Fruit fly (Drosophila melanogaster): ENCODE measurements around the gene rsh.
A peak's percentile ranks its signal among the peaks of the same experiment; 100 is the strongest.

Gene rsh

DNA sequence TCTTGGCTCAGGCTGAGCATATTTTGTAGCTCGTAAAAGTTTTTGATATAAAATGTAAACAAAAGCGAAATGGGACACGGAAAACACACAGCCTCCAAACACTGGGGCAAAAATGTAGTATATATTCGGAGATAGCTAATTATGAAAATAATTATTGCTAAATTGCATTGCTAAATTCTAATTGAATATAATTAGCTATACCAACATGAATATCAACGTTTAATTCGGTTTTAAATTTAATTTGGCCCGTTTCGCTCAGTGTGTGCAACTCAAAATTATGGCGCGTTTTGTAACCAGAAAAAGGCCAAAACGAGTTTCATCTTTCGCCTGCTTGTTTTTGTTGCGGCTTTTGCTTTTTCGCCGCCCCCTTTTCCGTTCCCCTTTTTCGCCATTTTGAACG, 35.4 kb downstream of the rsh start:
- peak; percentile 2 for TF ChIP-seq sv (GFP tag; optimal IDR thresholded peaks at IDR 0.05)
- TF ChIP-seq h (GFP tag; optimal IDR thresholded peaks at IDR 0.05) = no peak
- TF ChIP-seq Jra (GFP tag; optimal IDR thresholded peaks at IDR 0.05) = no peak
- no peak for TF ChIP-seq lola (GFP tag; optimal IDR thresholded peaks at IDR 0.05)
- TF ChIP-seq dmrt93B (GFP tag; optimal IDR thresholded peaks at IDR 0.05) = no peak
- no peak for TF ChIP-seq rgr (GFP tag; optimal IDR thresholded peaks at IDR 0.05)
- no peak for TF ChIP-seq Myc (optimal IDR thresholded peaks at IDR 0.05)

DNA sequence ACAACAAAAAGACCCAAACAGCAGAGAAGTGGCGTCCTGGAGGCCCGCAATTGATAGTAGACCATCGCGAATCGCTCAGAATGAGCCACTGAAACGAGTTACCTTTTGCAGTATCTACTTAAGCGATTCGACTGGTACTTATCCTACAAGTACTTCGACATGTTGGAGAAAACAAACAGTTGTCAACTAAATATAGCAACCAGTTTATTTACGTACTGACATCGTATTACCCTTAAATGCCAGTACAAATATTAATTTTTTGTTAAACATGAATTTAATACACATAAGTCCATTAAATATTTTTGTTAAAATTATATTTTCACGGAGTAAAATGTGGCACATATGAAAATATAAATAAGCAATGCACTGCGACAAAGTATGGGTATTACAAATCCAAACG, 66.8 kb downstream of the rsh start, which contains the start of gene CG12715:
CG12715 (minus strand) TSS at position 101 of the 400 bp plus-strand sequence.
- TF ChIP-seq CG9705 (GFP tag; optimal IDR thresholded peaks at IDR 0.05) (no peak), tai (GFP tag; optimal IDR thresholded peaks at IDR 0.05) (no peak), pan (optimal IDR thresholded peaks at IDR 0.05) (no peak), dmrt93B (GFP tag; optimal IDR thresholded peaks at IDR 0.05) (no peak), Hr78 (GFP tag; optimal IDR thresholded peaks at IDR 0.05) (no peak), sv (GFP tag; optimal IDR thresholded peaks at IDR 0.05) (no peak), ey (GFP tag; optimal IDR thresholded peaks at IDR 0.05) (no peak), HLH106 (tag; optimal IDR thresholded peaks at IDR 0.05) (no peak), OdsH (GFP tag; optimal IDR thresholded peaks at IDR 0.05) (no peak), Dif (GFP tag; optimal IDR thresholded peaks at IDR 0.05; ENCODE audit: partially characterized antibody) (no peak), dl (GFP tag; optimal IDR thresholded peaks at IDR 0.05; ENCODE audit: insufficient read depth in 1 of 2, partially characterized antibody in 2 of 2) (no peak)

DNA sequence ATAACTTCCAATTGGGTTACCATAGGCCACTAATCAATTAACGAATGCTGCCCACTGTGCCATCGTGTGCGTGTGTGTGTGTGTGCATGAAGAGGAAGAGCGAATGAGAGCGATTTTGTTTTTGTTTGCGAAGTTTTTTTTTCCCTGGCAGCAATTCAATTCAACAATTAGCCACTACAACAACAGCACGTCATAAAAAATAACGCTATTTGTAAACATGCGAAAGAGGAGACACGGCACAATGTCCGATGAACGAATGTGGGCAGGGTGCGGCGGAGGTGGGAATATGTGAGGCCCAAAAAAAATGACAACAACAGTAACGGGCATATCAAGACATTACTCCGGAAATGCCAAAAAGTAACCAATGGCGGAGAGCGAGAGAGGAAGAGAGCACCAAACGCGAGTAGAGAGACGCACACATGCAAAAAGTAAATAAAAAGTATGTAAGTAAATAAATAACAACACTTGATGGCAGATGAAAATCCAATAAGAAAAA, 99.0 kb downstream of the rsh start:
- TF ChIP-seq sage (GFP tag; optimal IDR thresholded peaks at IDR 0.05) = peak; percentile 2
- TF ChIP-seq Rel (GFP tag; optimal IDR thresholded peaks at IDR 0.05) = no peak
- TF ChIP-seq Rel (tag; optimal IDR thresholded peaks at IDR 0.05) = peak; percentile 30
- TF ChIP-seq N (GFP tag; optimal IDR thresholded peaks at IDR 0.05) = no peak
- no peak for TF ChIP-seq usp (GFP tag; optimal IDR thresholded peaks at IDR 0.05)
- TF ChIP-seq Sp1 (GFP tag; optimal IDR thresholded peaks at IDR 0.05) = peak; percentile 53
- TF ChIP-seq h (GFP tag; optimal IDR thresholded peaks at IDR 0.05) = peak; percentile 23
- TF ChIP-seq Jra (GFP tag; optimal IDR thresholded peaks at IDR 0.05) = no peak
- TF ChIP-seq HLH106 (tag; optimal IDR thresholded peaks at IDR 0.05) = peak; percentile 8
- no peak for TF ChIP-seq brk (GFP tag; optimal IDR thresholded peaks at IDR 0.05)
- TF ChIP-seq dl (GFP tag; optimal IDR thresholded peaks at IDR 0.05; ENCODE audit: insufficient read depth in 1 of 2, partially characterized antibody in 2 of 2) = peak in 1 of 2 experiments; percentile 38
- no peak for TF ChIP-seq GATAd (GFP tag; optimal IDR thresholded peaks at IDR 0.05)
- TF ChIP-seq jim (GFP tag; optimal IDR thresholded peaks at IDR 0.05) = peak; percentile 29
- TF ChIP-seq Hnf4 (GFP tag; optimal IDR thresholded peaks at IDR 0.05) = peak; percentile 30
- TF ChIP-seq psq (GFP tag; optimal IDR thresholded peaks at IDR 0.05) = peak; percentile 91
- TF ChIP-seq Dfd (GFP tag; optimal IDR thresholded peaks at IDR 0.05) = peak; percentile 48
- TF ChIP-seq Myc (optimal IDR thresholded peaks at IDR 0.05) = no peak
- TF ChIP-seq fru (GFP tag; optimal IDR thresholded peaks at IDR 0.05) = peak; percentile 83

DNA sequence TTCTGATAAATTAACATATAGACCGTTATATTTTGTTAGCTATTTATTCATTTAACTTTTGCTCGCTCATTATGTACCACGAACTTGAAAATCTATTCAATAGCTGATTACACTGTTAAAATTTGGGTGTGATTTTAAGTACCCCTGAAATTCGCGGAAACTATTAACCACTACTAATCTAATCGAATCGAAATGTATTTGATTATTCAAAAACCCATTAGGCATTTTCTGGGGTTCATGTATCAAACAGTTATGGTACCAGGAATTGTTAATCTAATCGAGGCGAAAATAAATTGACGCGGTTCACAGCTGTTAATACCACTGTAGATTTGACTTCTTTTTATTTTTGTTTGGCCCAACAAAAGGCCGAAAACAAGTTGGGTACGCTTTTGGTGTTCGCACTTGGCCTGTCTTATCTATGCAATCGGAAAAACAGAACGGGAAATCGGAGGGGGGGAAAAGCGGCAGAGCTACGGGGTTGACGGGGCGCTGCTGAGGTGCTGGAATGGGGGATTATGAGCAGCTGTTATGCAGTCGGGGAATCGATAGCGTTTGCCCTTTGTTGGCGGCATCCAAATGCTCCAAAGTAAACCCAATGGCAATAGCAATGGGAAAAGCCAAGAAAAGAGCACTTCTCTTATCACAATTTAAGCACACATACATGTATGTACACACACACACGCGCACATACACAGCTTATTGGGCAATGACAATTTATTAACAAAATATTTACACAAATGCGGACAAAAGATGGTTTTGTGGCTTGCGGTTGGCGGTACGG, 99.8 kb downstream of the rsh start:
- peak in 1 of 2 experiments; percentile 0 for TF ChIP-seq foxo (GFP tag; optimal IDR thresholded peaks at IDR 0.05)
- TF ChIP-seq Hr78 (GFP tag; optimal IDR thresholded peaks at IDR 0.05) = no peak
- TF ChIP-seq sv (GFP tag; optimal IDR thresholded peaks at IDR 0.05) = peak; percentile 18

DNA sequence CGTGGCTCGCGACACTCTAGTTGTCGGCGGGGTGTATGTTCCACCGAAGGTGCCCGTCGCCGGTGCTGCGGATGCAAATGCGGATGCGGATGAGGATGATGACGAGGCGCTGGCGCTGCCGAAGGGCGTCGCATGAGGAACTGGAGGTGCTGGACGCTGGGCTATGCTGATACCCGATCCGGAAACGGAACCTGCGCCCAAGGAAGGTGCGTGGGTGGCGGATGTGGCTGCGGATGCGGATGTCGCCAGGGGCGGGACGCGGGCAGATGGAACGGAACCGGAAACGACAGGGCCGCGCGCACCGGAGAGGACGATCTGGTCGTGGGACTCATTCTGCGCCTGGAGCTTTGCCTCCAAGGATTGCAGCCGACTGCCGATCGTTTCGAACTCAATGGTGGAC, 101.0 kb downstream of the rsh start:
- TF ChIP-seq rgr (GFP tag; optimal IDR thresholded peaks at IDR 0.05) = no peak
- no peak for TF ChIP-seq Dfd (GFP tag; optimal IDR thresholded peaks at IDR 0.05)
- no peak for TF ChIP-seq dl (GFP tag; optimal IDR thresholded peaks at IDR 0.05; ENCODE audit: insufficient read depth in 1 of 2, partially characterized antibody in 2 of 2)
- no peak for TF ChIP-seq sv (GFP tag; optimal IDR thresholded peaks at IDR 0.05)
- TF ChIP-seq Hr83 (GFP tag; optimal IDR thresholded peaks at IDR 0.05; ENCODE audit: poor library complexity, severe bottlenecking) = no peak
- TF ChIP-seq foxo (GFP tag; optimal IDR thresholded peaks at IDR 0.05) = no peak
- no peak for TF ChIP-seq Rel (GFP tag; optimal IDR thresholded peaks at IDR 0.05)
- no peak for TF ChIP-seq Rel (tag; optimal IDR thresholded peaks at IDR 0.05)
- TF ChIP-seq CG32264 (GFP tag; optimal IDR thresholded peaks at IDR 0.05) = no peak
- no peak for TF ChIP-seq Hnf4 (GFP tag; optimal IDR thresholded peaks at IDR 0.05)
- TF ChIP-seq dsf (GFP tag; optimal IDR thresholded peaks at IDR 0.05; ENCODE audit: borderline replicate concordance) = no peak
- no peak for TF ChIP-seq usp (GFP tag; optimal IDR thresholded peaks at IDR 0.05)
- no peak for TF ChIP-seq Myc (optimal IDR thresholded peaks at IDR 0.05)
- TF ChIP-seq brk (GFP tag; optimal IDR thresholded peaks at IDR 0.05) = no peak
- no peak for TF ChIP-seq N (GFP tag; optimal IDR thresholded peaks at IDR 0.05)
- TF ChIP-seq Vsx2 (GFP tag; optimal IDR thresholded peaks at IDR 0.05; ENCODE audit: partially characterized antibody) = no peak
- TF ChIP-seq Jra (GFP tag; optimal IDR thresholded peaks at IDR 0.05) = no peak
- TF ChIP-seq br (GFP tag; optimal IDR thresholded peaks at IDR 0.05) = no peak
